In the genomic region with DNA sequence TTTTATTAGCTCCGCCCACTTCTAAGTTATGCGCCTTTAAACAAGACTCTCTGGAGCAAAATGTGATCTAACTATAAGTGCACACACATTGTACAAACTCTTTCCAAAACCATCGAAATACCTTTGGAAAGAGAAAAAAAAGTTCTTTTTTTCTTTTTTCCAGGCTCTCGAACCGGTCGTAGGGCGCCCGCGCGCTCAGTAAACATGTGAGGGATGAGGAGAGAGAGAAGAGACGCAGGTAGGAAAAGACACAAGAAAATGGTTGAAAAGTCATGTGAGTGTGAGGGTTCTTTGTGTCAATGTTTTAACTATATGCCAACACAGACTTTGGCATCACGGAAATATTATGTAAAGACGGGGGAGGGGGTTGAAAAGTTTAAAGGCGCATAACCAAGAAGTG, we compare ENCODE assay signal across 5 worm cellular contexts.
TF ChIP-seq lines count a peak whose summit lies in the region.

No protein-coding gene starts in this region.

TF ChIP-seq in whole organism, L1 larva, 84 proteins besides CTCF, POLR2A, EP300 and RAD21 (continued from another document and continues in another):
- TF ChIP-seq sup-37 (GFP tag; optimal IDR thresholded peaks at IDR 0.05; lab: Kevin White, UChicago) (peak; percentile 45), pqm-1 (tag; optimal IDR thresholded peaks at IDR 0.05; lab: Kevin White, UChicago) (no peak), nhr-85 (tag; lab: Kevin White, UChicago) (peak; percentile 96), C16A3.4 (tag; optimal IDR thresholded peaks at IDR 0.05; lab: Kevin White, UChicago) (peak; percentile 76), pax-3 (tag; optimal IDR thresholded peaks at IDR 0.05; lab: Kevin White, UChicago) (peak; percentile 51), jun-1 (tag; optimal IDR thresholded peaks at IDR 0.05; lab: Kevin White, UChicago) (peak; percentile 76), zip-4 (GFP tag; optimal IDR thresholded peaks at IDR 0.05; lab: Kevin White, UChicago) (no peak), C04F5.9 (tag; optimal IDR thresholded peaks at IDR 0.05; lab: Kevin White, UChicago) (peak; percentile 43), ceh-90 (tag; optimal IDR thresholded peaks at IDR 0.05; lab: Kevin White, UChicago) (no peak), swsn-7 (tag; optimal IDR thresholded peaks at IDR 0.05; lab: Kevin White, UChicago) (peak; percentile 84), dpl-1 (GFP tag; optimal IDR thresholded peaks at IDR 0.05; lab: Kevin White, UChicago) (peak; percentile 49 to 68 (median 67)), mef-2 (tag; optimal IDR thresholded peaks at IDR 0.05; lab: Kevin White, UChicago) (no peak), unc-62 (GFP tag; optimal IDR thresholded peaks at IDR 0.05; lab: Kevin White, UChicago) (no peak), ets-5 (GFP tag; IDR thresholded peaks at IDR 0.05; lab: Robert Waterston, UW) (no peak), xbp-1 (tag; optimal IDR thresholded peaks at IDR 0.05; lab: Kevin White, UChicago) (peak; percentile 63), nhr-12 (tag; optimal IDR thresholded peaks at IDR 0.05; lab: Kevin White, UChicago) (no peak), ces-1 (GFP tag; optimal IDR thresholded peaks at IDR 0.05; lab: Kevin White, UChicago) (no peak), unc-86 (tag; optimal IDR thresholded peaks at IDR 0.05; lab: Kevin White, UChicago) (peak; percentile 45), tbx-2 (tag; optimal IDR thresholded peaks at IDR 0.05; lab: Kevin White, UChicago) (peak; percentile 88), fos-1 (tag; optimal IDR thresholded peaks at IDR 0.05; lab: Kevin White, UChicago) (peak; percentile 72), tlp-1 (tag; optimal IDR thresholded peaks at IDR 0.05; lab: Kevin White, UChicago) (no peak), elt-3 (tag; optimal IDR thresholded peaks at IDR 0.05; lab: Kevin White, UChicago) (peak in 2 of 6 experiments; percentile 55 to 56), irx-1 (tag; optimal IDR thresholded peaks at IDR 0.05; lab: Kevin White, UChicago) (peak; percentile 45), ceh-88 (GFP tag; IDR thresholded peaks at IDR 0.05; lab: Robert Waterston, UW) (peak; percentile 63; the same call in 1 of the 2 replicates), lin-39 (tag; optimal IDR thresholded peaks at IDR 0.05; lab: Kevin White, UChicago) (no peak), nhr-237 (tag; optimal IDR thresholded peaks at IDR 0.05; lab: Kevin White, UChicago) (peak; percentile 70)

TF ChIP-seq in whole organism, L2 larva, 48 proteins besides CTCF, POLR2A, EP300 and RAD21 (continued from another document):
- TF ChIP-seq elt-3 (tag; optimal IDR thresholded peaks at IDR 0.05; lab: Kevin White, UChicago) (no peak), ama-1 (optimal IDR thresholded peaks at IDR 0.05; lab: Kevin White, UChicago) (peak; percentile 84), peb-1 (tag; optimal IDR thresholded peaks at IDR 0.05; lab: Kevin White, UChicago) (no peak), nhr-12 (tag; optimal IDR thresholded peaks at IDR 0.05; lab: Kevin White, UChicago) (no peak), zag-1 (tag; optimal IDR thresholded peaks at IDR 0.05; lab: Kevin White, UChicago) (no peak), ztf-4 (tag; optimal IDR thresholded peaks at IDR 0.05; lab: Kevin White, UChicago) (no peak), ztf-11 (tag; optimal IDR thresholded peaks at IDR 0.05; lab: Kevin White, UChicago) (no peak), nhr-129 (tag; optimal IDR thresholded peaks at IDR 0.05; lab: Kevin White, UChicago) (peak; percentile 84), alr-1 (tag; optimal IDR thresholded peaks at IDR 0.05; lab: Kevin White, UChicago) (no peak), mab-5 (tag; optimal IDR thresholded peaks at IDR 0.05; lab: Kevin White, UChicago) (peak; percentile 20), aly-2 (tag; optimal IDR thresholded peaks at IDR 0.05; lab: Kevin White, UChicago) (no peak), blmp-1 (tag; optimal IDR thresholded peaks at IDR 0.05; lab: Kevin White, UChicago; ENCODE audit: insufficient read depth) (peak; percentile 23), skn-1 (tag; optimal IDR thresholded peaks at IDR 0.05; lab: Kevin White, UChicago) (no peak), nhr-77 (tag; optimal IDR thresholded peaks at IDR 0.05; lab: Kevin White, UChicago) (no peak), lin-11 (tag; optimal IDR thresholded peaks at IDR 0.05; lab: Kevin White, UChicago) (no peak), ceh-16 (tag; optimal IDR thresholded peaks at IDR 0.05; lab: Kevin White, UChicago) (no peak)
TF ChIP-seq in whole organism, L2 larva: peak in this region for 22.

TF ChIP-seq in whole organism, L4 larva, 104 proteins besides CTCF, POLR2A, EP300 and RAD21 (continued from another document and continues in another):
- TF ChIP-seq daf-19 (GFP tag; conservative IDR thresholded peaks at IDR 0.05; lab: Robert Waterston, UW) (no peak), hlh-11 (tag; optimal IDR thresholded peaks at IDR 0.05; lab: Kevin White, UChicago) (peak; percentile 94), lin-15B (tag; optimal IDR thresholded peaks at IDR 0.05; lab: Kevin White, UChicago) (no peak), ztf-7 (tag; optimal IDR thresholded peaks at IDR 0.05; lab: Kevin White, UChicago) (no peak), zfp-2 (tag; optimal IDR thresholded peaks at IDR 0.05; lab: Kevin White, UChicago) (no peak), F10B5.3 (tag; optimal IDR thresholded peaks at IDR 0.05; lab: Kevin White, UChicago) (no peak), egl-27 (tag; optimal IDR thresholded peaks at IDR 0.05; lab: Kevin White, UChicago) (no peak), ZK546.5 (tag; optimal IDR thresholded peaks at IDR 0.05; lab: Kevin White, UChicago) (no peak), hmg-1.1 (GFP tag; IDR thresholded peaks at IDR 0.05; lab: Robert Waterston, UW) (peak; percentile 82), nhr-48 (tag; optimal IDR thresholded peaks at IDR 0.05; lab: Kevin White, UChicago) (no peak), nhr-102 (tag; optimal IDR thresholded peaks at IDR 0.05; lab: Kevin White, UChicago) (peak; percentile 26), lsy-2 (tag; optimal IDR thresholded peaks at IDR 0.05; lab: Kevin White, UChicago) (peak; percentile 17 to 82), dmd-6 (GFP tag; IDR thresholded peaks at IDR 0.05; lab: Robert Waterston, UW) (peak; percentile 78), zip-11 (GFP tag; IDR thresholded peaks at IDR 0.05; lab: Robert Waterston, UW) (0 out of 2 replicates have a peak, but pooled peaks have one; percentile 9), nhr-111 (GFP tag; optimal IDR thresholded peaks at IDR 0.05; lab: Kevin White, UChicago) (no peak), tag-97 (GFP tag; IDR thresholded peaks at IDR 0.05; lab: Robert Waterston, UW) (no peak), set-16 (GFP tag; IDR thresholded peaks at IDR 0.05; lab: Robert Waterston, UW) (peak; percentile 31; the same call in 1 of the 2 replicates), unc-62 (GFP tag; optimal IDR thresholded peaks at IDR 0.05 in 1 of 2; lab: Kevin White, UChicago) (peak in 1 of 2 experiments; percentile 98), unc-62 (tag; optimal IDR thresholded peaks at IDR 0.05; lab: Kevin White, UChicago) (no peak), ceh-82 (tag; optimal IDR thresholded peaks at IDR 0.05; lab: Kevin White, UChicago) (no peak), vab-7 (GFP tag; IDR thresholded peaks at IDR 0.05; lab: Robert Waterston, UW) (no peak), madf-5 (GFP tag; IDR thresholded peaks at IDR 0.05; lab: Robert Waterston, UW) (no peak), lin-1 (GFP tag; IDR thresholded peaks at IDR 0.05; lab: Robert Waterston, UW) (peak; percentile 15; the same call in 1 of the 2 replicates), pqm-1 (tag; optimal IDR thresholded peaks at IDR 0.05; lab: Kevin White, UChicago) (no peak), dve-1 (tag; optimal IDR thresholded peaks at IDR 0.05; lab: Kevin White, UChicago; ENCODE audit: insufficient read depth) (peak; percentile 92), dmd-8 (GFP tag; IDR thresholded peaks at IDR 0.05; lab: Robert Waterston, UW) (no peak), ceh-28 (tag; optimal IDR thresholded peaks at IDR 0.05; lab: Kevin White, UChicago) (no peak), snpc-1.2 (GFP tag; IDR thresholded peaks at IDR 0.05; lab: Robert Waterston, UW) (no peak), ceh-44 (GFP tag; IDR thresholded peaks at IDR 0.05; lab: Robert Waterston, UW) (no peak), hif-1 (tag; optimal IDR thresholded peaks at IDR 0.05; lab: Kevin White, UChicago) (peak in 1 of 2 experiments; percentile 43), R02D3.7 (tag; optimal IDR thresholded peaks at IDR 0.05; lab: Kevin White, UChicago) (no peak)

TF ChIP-seq in whole organism, late embryonic, 69 proteins besides CTCF, POLR2A, EP300 and RAD21 (continued from another document):
- TF ChIP-seq nhr-11 (tag; optimal IDR thresholded peaks at IDR 0.05; lab: Kevin White, UChicago), result no peak
- TF ChIP-seq pqm-1 (tag; optimal IDR thresholded peaks at IDR 0.05; lab: Kevin White, UChicago), result no peak
- TF ChIP-seq madf-2 (tag; optimal IDR thresholded peaks at IDR 0.05; lab: Kevin White, UChicago), result no peak
- TF ChIP-seq che-1 (tag; optimal IDR thresholded peaks at IDR 0.05; lab: Kevin White, UChicago), result no peak
- TF ChIP-seq T23F11.4 (GFP tag; optimal IDR thresholded peaks at IDR 0.05; lab: Kevin White, UChicago), result no peak
- no peak for TF ChIP-seq unc-3 (GFP tag; conservative IDR thresholded peaks at IDR 0.05; lab: Robert Waterston, UW)
- no peak for TF ChIP-seq unc-3 (tag; optimal IDR thresholded peaks at IDR 0.05; lab: Kevin White, UChicago)
- peak; percentile 91 for TF ChIP-seq hlh-30 (tag; optimal IDR thresholded peaks at IDR 0.05; lab: Kevin White, UChicago; ENCODE audit: insufficient read depth)
- TF ChIP-seq ceh-18 (tag; optimal IDR thresholded peaks at IDR 0.05; lab: Kevin White, UChicago), result peak; percentile 62

TF ChIP-seq in whole organism, young adult, 124 proteins besides CTCF, POLR2A, EP300 and RAD21 (continued from another document and continues in another):
- TF ChIP-seq ztf-26 (tag; optimal IDR thresholded peaks at IDR 0.05; lab: Kevin White, UChicago) (peak; percentile 41), snpc-3.4 (tag; optimal IDR thresholded peaks at IDR 0.05; lab: Kevin White, UChicago) (no peak), nhr-179 (tag; optimal IDR thresholded peaks at IDR 0.05; lab: Kevin White, UChicago) (no peak), nfya-2 (GFP tag; IDR thresholded peaks at IDR 0.05; lab: Robert Waterston, UW) (no peak), snpc-4 (GFP tag; optimal IDR thresholded peaks at IDR 0.05; lab: Kevin White, UChicago) (no peak), snpc-4 (tag; optimal IDR thresholded peaks at IDR 0.05; lab: Kevin White, UChicago) (peak in 1 of 4 experiments; percentile 38), mes-4 (tag; optimal IDR thresholded peaks at IDR 0.05; lab: Kevin White, UChicago) (no peak), F39B2.1 (GFP tag; IDR thresholded peaks at IDR 0.05; lab: Robert Waterston, UW) (no peak), F55B11.4 (tag; optimal IDR thresholded peaks at IDR 0.05; lab: Kevin White, UChicago; ENCODE audit: borderline replicate concordance, insufficient read depth) (no peak), xnd-1 (tag; optimal IDR thresholded peaks at IDR 0.05; lab: Kevin White, UChicago) (no peak), pbrm-1 (GFP tag; IDR thresholded peaks at IDR 0.05; lab: Robert Waterston, UW) (peak; percentile 72), hsf-1 (GFP tag; IDR thresholded peaks at IDR 0.05; lab: Robert Waterston, UW) (no peak), him-1 (tag; optimal IDR thresholded peaks at IDR 0.05; lab: Kevin White, UChicago) (no peak), attf-6 (GFP tag; IDR thresholded peaks at IDR 0.05; lab: Robert Waterston, UW) (no peak), madf-3 (GFP tag; IDR thresholded peaks at IDR 0.05; lab: Robert Waterston, UW) (0 out of 2 replicates have a peak, but pooled peaks have one; percentile 56), rec-8 (tag; optimal IDR thresholded peaks at IDR 0.05; lab: Kevin White, UChicago) (no peak), egl-44 (GFP tag; IDR thresholded peaks at IDR 0.05; lab: Robert Waterston, UW) (no peak), egrh-3 (GFP tag; IDR thresholded peaks at IDR 0.05; lab: Robert Waterston, UW) (0 out of 2 replicates have a peak, but pooled peaks have one; percentile 28), attf-5 (GFP tag; optimal IDR thresholded peaks at IDR 0.05; lab: Kevin White, UChicago) (peak; percentile 65), hrde-1 (tag; optimal IDR thresholded peaks at IDR 0.05; lab: Kevin White, UChicago; ENCODE audit: borderline replicate concordance) (no peak), chd-7 (tag; optimal IDR thresholded peaks at IDR 0.05; lab: Kevin White, UChicago) (peak; percentile 73), cebp-2 (GFP tag; IDR thresholded peaks at IDR 0.05; lab: Robert Waterston, UW) (no peak), B0035.1 (tag; optimal IDR thresholded peaks at IDR 0.05; lab: Kevin White, UChicago) (no peak), B0336.3 (GFP tag; IDR thresholded peaks at IDR 0.05; lab: Robert Waterston, UW) (peak; percentile 71), F52B5.7 (tag; optimal IDR thresholded peaks at IDR 0.05; lab: Kevin White, UChicago) (no peak), unc-62 (GFP tag; optimal IDR thresholded peaks at IDR 0.05; lab: Kevin White, UChicago) (no peak), mcd-1 (GFP tag; IDR thresholded peaks at IDR 0.05; lab: Robert Waterston, UW) (peak; percentile 55; the same call in 1 of the 2 replicates), mxl-1 (tag; optimal IDR thresholded peaks at IDR 0.05; lab: Kevin White, UChicago) (no peak), dox-1 (GFP tag; IDR thresholded peaks at IDR 0.05; lab: Robert Waterston, UW) (peak; percentile 65), ceh-27 (GFP tag; optimal IDR thresholded peaks at IDR 0.05; lab: Kevin White, UChicago) (peak; percentile 62), F49E8.2 (tag; optimal IDR thresholded peaks at IDR 0.05; lab: Kevin White, UChicago; ENCODE audit: insufficient read depth) (no peak), Y67H2A.10 (GFP tag; conservative IDR thresholded peaks at IDR 0.05; lab: Robert Waterston, UW) (no peak), T26A5.8 (tag; optimal IDR thresholded peaks at IDR 0.05; lab: Kevin White, UChicago) (no peak), ceh-79 (tag; optimal IDR thresholded peaks at IDR 0.05; lab: Kevin White, UChicago) (no peak), zim-3 (tag; optimal IDR thresholded peaks at IDR 0.05; lab: Kevin White, UChicago) (no peak), T07F8.4 (tag; optimal IDR thresholded peaks at IDR 0.05; lab: Kevin White, UChicago) (no peak), hlh-26 (GFP tag; conservative IDR thresholded peaks at IDR 0.05; lab: Robert Waterston, UW) (no peak), snpc-1.3 (tag; optimal IDR thresholded peaks at IDR 0.05; lab: Kevin White, UChicago; ENCODE audit: insufficient read depth) (no peak), ceh-100 (GFP tag; IDR thresholded peaks at IDR 0.05; lab: Robert Waterston, UW) (no peak), F33H1.4 (GFP tag; IDR thresholded peaks at IDR 0.05; lab: Robert Waterston, UW) (no peak), bed-2 (GFP tag; IDR thresholded peaks at IDR 0.05; lab: Robert Waterston, UW) (no peak), gei-17 (GFP tag; optimal IDR thresholded peaks at IDR 0.05; lab: Kevin White, UChicago) (peak; percentile 6), lin-35 (GFP tag; optimal IDR thresholded peaks at IDR 0.05; lab: Kevin White, UChicago) (peak in 1 of 3 experiments; percentile 28), aptf-3 (GFP tag; IDR thresholded peaks at IDR 0.05; lab: Robert Waterston, UW) (no peak), Y95B8A.8 (GFP tag; IDR thresholded peaks at IDR 0.05; lab: Robert Waterston, UW) (0 out of 2 replicates have a peak, but pooled peaks have one; percentile 25), K12H6.12 (tag; optimal IDR thresholded peaks at IDR 0.05; lab: Kevin White, UChicago) (peak; percentile 73), ztf-18 (tag; optimal IDR thresholded peaks at IDR 0.05; lab: Kevin White, UChicago) (peak; percentile 22), hmg-20 (GFP tag; IDR thresholded peaks at IDR 0.05; lab: Robert Waterston, UW) (no peak), mel-28 (tag; optimal IDR thresholded peaks at IDR 0.05; lab: Kevin White, UChicago; ENCODE audit: borderline replicate concordance) (no peak), ztf-25 (GFP tag; IDR thresholded peaks at IDR 0.05; lab: Robert Waterston, UW) (no peak), nhr-27 (tag; optimal IDR thresholded peaks at IDR 0.05; lab: Kevin White, UChicago) (no peak), C06A6.2 (GFP tag; conservative IDR thresholded peaks at IDR 0.05; lab: Robert Waterston, UW) (peak; percentile 78; the same call in 1 of the 2 replicates), ztf-3 (GFP tag; optimal IDR thresholded peaks at IDR 0.05; lab: Kevin White, UChicago) (no peak), sdz-38 (tag; optimal IDR thresholded peaks at IDR 0.05; lab: Kevin White, UChicago) (no peak), lsy-27 (tag; optimal IDR thresholded peaks at IDR 0.05; lab: Kevin White, UChicago; ENCODE audit: borderline replicate concordance, insufficient read depth) (no peak), ceh-58 (GFP tag; IDR thresholded peaks at IDR 0.05; lab: Robert Waterston, UW) (no peak)
